Worm (Caenorhabditis elegans): Measurements from ENCODE around the gene gcy-8.

Gene gcy-8

DNA sequence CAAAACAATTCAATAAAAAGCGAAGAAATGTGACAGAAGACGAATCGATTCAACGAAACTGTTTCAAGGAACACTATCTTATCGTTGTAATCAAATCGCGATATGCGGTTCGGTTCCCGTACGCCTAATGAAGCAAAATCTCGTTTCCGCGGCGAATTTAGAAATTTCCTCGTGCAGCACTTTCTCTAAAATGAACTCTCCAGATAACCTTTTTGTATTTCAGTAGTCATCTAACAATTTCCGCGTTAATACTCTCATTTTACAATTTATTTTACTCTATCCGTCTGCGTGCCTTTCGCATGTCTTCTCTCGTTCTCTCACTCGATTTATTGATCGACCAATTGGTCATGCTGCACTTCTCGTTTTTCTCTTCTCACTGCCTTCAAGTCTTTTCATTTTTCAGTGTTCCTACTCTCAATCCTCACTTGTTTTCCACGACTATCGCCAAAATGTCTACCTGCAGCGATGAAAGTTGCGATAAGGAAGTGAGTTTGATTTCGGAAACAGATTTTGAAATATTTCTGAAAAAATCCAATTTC lies 17.7 kb upstream of the gcy-8 start, which contains the start of the genes npp-27 and ntl-4 (continued):
- no peak for TF ChIP-seq jun-1 (tag; optimal IDR thresholded peaks at IDR 0.05)
- TF ChIP-seq nhr-90 (tag; optimal IDR thresholded peaks at IDR 0.05; ENCODE audit: poor library complexity) = no peak
- TF ChIP-seq mef-2 (tag; optimal IDR thresholded peaks at IDR 0.05) = no peak
- no peak for TF ChIP-seq lin-39 (tag; optimal IDR thresholded peaks at IDR 0.05)
- no peak for TF ChIP-seq tlp-1 (tag; optimal IDR thresholded peaks at IDR 0.05)
- TF ChIP-seq sup-37 (GFP tag; optimal IDR thresholded peaks at IDR 0.05) = no peak
- no peak for TF ChIP-seq C16A3.4 (tag; optimal IDR thresholded peaks at IDR 0.05)
- TF ChIP-seq fos-1 (tag; optimal IDR thresholded peaks at IDR 0.05) = no peak
- TF ChIP-seq vab-15 (tag; optimal IDR thresholded peaks at IDR 0.05) = no peak
- no peak for TF ChIP-seq fkh-10 (GFP tag; optimal IDR thresholded peaks at IDR 0.05)
- TF ChIP-seq pax-3 (tag; optimal IDR thresholded peaks at IDR 0.05) = no peak
- no peak for TF ChIP-seq tbx-2 (tag; optimal IDR thresholded peaks at IDR 0.05)
- TF ChIP-seq pag-3 (tag; optimal IDR thresholded peaks at IDR 0.05; ENCODE audit: borderline replicate concordance, insufficient read depth) = no peak
- no peak for TF ChIP-seq ceh-63 (GFP tag; optimal IDR thresholded peaks at IDR 0.05)
- TF ChIP-seq Y116A8C.19 (tag; optimal IDR thresholded peaks at IDR 0.05; ENCODE audit: borderline replicate concordance) = no peak
- no peak for TF ChIP-seq ceh-8 (GFP tag; optimal IDR thresholded peaks at IDR 0.05)
- TF ChIP-seq nhr-71 (tag; optimal IDR thresholded peaks at IDR 0.05) = peak; percentile 53
- TF ChIP-seq alr-1 (tag; optimal IDR thresholded peaks at IDR 0.05; ENCODE audit: borderline replicate concordance) = no peak
- no peak for TF ChIP-seq egl-13 (tag; optimal IDR thresholded peaks at IDR 0.05)
- no peak for TF ChIP-seq unc-130 (tag; optimal IDR thresholded peaks at IDR 0.05)
- no peak for TF ChIP-seq nhr-84 (tag; optimal IDR thresholded peaks at IDR 0.05)
- TF ChIP-seq nhr-76 (tag; optimal IDR thresholded peaks at IDR 0.05) = no peak
- no peak for TF ChIP-seq isw-1 (GFP tag; IDR thresholded peaks at IDR 0.05)
- TF ChIP-seq unc-62 (GFP tag; optimal IDR thresholded peaks at IDR 0.05) = no peak
- peak; percentile 21 to 51 for TF ChIP-seq lin-35 (GFP tag; optimal IDR thresholded peaks at IDR 0.05)
- no peak for TF ChIP-seq nhr-77 (tag; optimal IDR thresholded peaks at IDR 0.05)
- no peak for TF ChIP-seq hpl-2 (GFP tag; optimal IDR thresholded peaks at IDR 0.05)
- no peak for TF ChIP-seq ztf-11 (tag; optimal IDR thresholded peaks at IDR 0.05)
- TF ChIP-seq nhr-47 (tag; optimal IDR thresholded peaks at IDR 0.05) = no peak
- no peak for TF ChIP-seq fkh-8 (tag; optimal IDR thresholded peaks at IDR 0.05)
- TF ChIP-seq nhr-28 (tag; optimal IDR thresholded peaks at IDR 0.05) = no peak
- TF ChIP-seq lin-14 (GFP tag; optimal IDR thresholded peaks at IDR 0.05) = peak; percentile 24
- no peak for TF ChIP-seq pqm-1 (tag; optimal IDR thresholded peaks at IDR 0.05)
- TF ChIP-seq rnt-1 (tag; optimal IDR thresholded peaks at IDR 0.05) = peak; percentile 2
- TF ChIP-seq ets-5 (GFP tag; IDR thresholded peaks at IDR 0.05) = no peak
- TF ChIP-seq mdl-1 (tag; optimal IDR thresholded peaks at IDR 0.05) = no peak
- no peak for TF ChIP-seq zag-1 (tag; optimal IDR thresholded peaks at IDR 0.05)
- no peak for TF ChIP-seq snpc-4 (tag; optimal IDR thresholded peaks at IDR 0.05)
- TF ChIP-seq unc-86 (tag; optimal IDR thresholded peaks at IDR 0.05) = no peak
- no peak for TF ChIP-seq nhr-11 (tag; optimal IDR thresholded peaks at IDR 0.05)
- no peak for TF ChIP-seq xbp-1 (tag; optimal IDR thresholded peaks at IDR 0.05)
- no peak for TF ChIP-seq egl-27 (tag; optimal IDR thresholded peaks at IDR 0.05)
- TF ChIP-seq swsn-7 (tag; optimal IDR thresholded peaks at IDR 0.05) = peak; percentile 37
- TF ChIP-seq sptf-1 (tag; optimal IDR thresholded peaks at IDR 0.05) = no peak
- TF ChIP-seq irx-1 (tag; optimal IDR thresholded peaks at IDR 0.05) = no peak
- no peak for TF ChIP-seq C34B4.2 (tag; optimal IDR thresholded peaks at IDR 0.05)
- TF ChIP-seq ceh-82 (tag; optimal IDR thresholded peaks at IDR 0.05) = no peak
- peak; percentile 32 for TF ChIP-seq dsc-1 (tag; optimal IDR thresholded peaks at IDR 0.05)
- TF ChIP-seq nhr-20 (tag; optimal IDR thresholded peaks at IDR 0.05) = peak; percentile 41
- no peak for TF ChIP-seq hlh-4 (tag; optimal IDR thresholded peaks at IDR 0.05)
- TF ChIP-seq ztf-4 (tag; optimal IDR thresholded peaks at IDR 0.05) = no peak
- TF ChIP-seq lin-13 (GFP tag; optimal IDR thresholded peaks at IDR 0.05) = no peak
- TF ChIP-seq elt-2 (tag; optimal IDR thresholded peaks at IDR 0.05) = no peak
